Worm (Caenorhabditis elegans) whole organism, late embryonic: ENCODE results near the gene col-17.

Experiments used
- Y22D7AL.16 ChIP-seq: sonication (generic microtip); optimal IDR thresholded peaks from 2 replicates; lab custom pipeline; 2016; ENCODE audit warnings: missing genetic modification characterization, missing compliant biosample characterization
- ets-4 ChIP-seq: sonication (generic microtip); optimal IDR thresholded peaks from 2 replicates; lab custom pipeline; 2016; ENCODE audit warnings: missing genetic modification characterization, missing compliant biosample characterization
- eyg-1 ChIP-seq: sonication (generic microtip); optimal IDR thresholded peaks from 2 replicates; lab custom pipeline; 2016; ENCODE audit warnings: missing genotype, missing genetic modification characterization, missing compliant biosample characterization
- pqm-1 ChIP-seq: sonication (generic microtip); optimal IDR thresholded peaks from 2 replicates; lab custom pipeline; 2016; ENCODE audit warnings: missing genetic modification characterization, missing compliant biosample characterization

- TF ChIP-seq ets-4 (tag; lab: Kevin White, UChicago) (no peak), eyg-1 (no peak), Y22D7AL.16 (tag; lab: Kevin White, UChicago) (no peak), pqm-1 (tag; lab: Kevin White, UChicago) (no peak)
Observed at ce11 chrII:4858906-4859411, 8.4 kb downstream of the col-17 start.
